Worm (Caenorhabditis elegans) whole organism, young adult: Measurements from ENCODE around the gene atic-1.
A peak's percentile ranks its signal among the peaks of the same experiment; 100 is the strongest.

ENCODE experiments used
- B0019.2 ChIP-seq: fragments of 200-800 bp; sonication (Bioruptor generic); conservative IDR thresholded peaks from 2 replicates; pipeline ENCODE4 v1.3.6; 2022; ENCODE audit warnings: missing genetic modification reagents, missing genetic modification characterization, missing compliant biosample characterization
- B0336.3 ChIP-seq: fragments of 200-800 bp; sonication (Bioruptor generic); IDR thresholded peaks from 2 replicates; pipeline ENCODE4 v1.3.6; 2022; ENCODE audit warnings: missing genetic modification characterization, missing compliant biosample characterization
- C06A6.2 ChIP-seq: fragments of 200-800 bp; sonication (Bioruptor generic); conservative IDR thresholded peaks from 2 replicates; pipeline ENCODE4 v1.3.6; 2022; ENCODE audit warnings: missing genetic modification characterization, missing compliant biosample characterization
- C17E4.6 ChIP-seq: fragments of 200-800 bp; sonication (Bioruptor generic); IDR thresholded peaks from 2 replicates; pipeline ENCODE4 v1.3.6; 2022; ENCODE audit warnings: missing genetic modification reagents, missing genetic modification characterization, missing compliant biosample characterization
- D2030.7 ChIP-seq: fragments of 200-800 bp; sonication (Bioruptor generic); IDR thresholded peaks from 2 replicates; pipeline ENCODE4 v1.3.6; 2022; ENCODE audit warnings: missing genetic modification reagents, missing genetic modification characterization, missing compliant biosample characterization
- F33H1.4 ChIP-seq: fragments of 200-800 bp; sonication (Bioruptor generic); IDR thresholded peaks from 2 replicates; pipeline ENCODE4 v1.3.6; 2022; ENCODE audit warnings: missing genetic modification reagents, missing genetic modification characterization, missing compliant biosample characterization
- K11D2.4 ChIP-seq: fragments of 200-800 bp; sonication (Bioruptor generic); IDR thresholded peaks from 2 replicates; pipeline ENCODE4 v1.3.6; 2022; ENCODE audit warnings: missing genetic modification reagents, missing genetic modification characterization, missing compliant biosample characterization
- Y53F4B.3 ChIP-seq: fragments of 200-800 bp; sonication (Bioruptor generic); IDR thresholded peaks from 2 replicates; pipeline ENCODE4 v1.3.6; 2022; ENCODE audit warnings: missing genetic modification reagents, missing genetic modification characterization, missing compliant biosample characterization
- Y53G8AR.9 ChIP-seq: fragments of 200-800 bp; sonication (Bioruptor generic); conservative IDR thresholded peaks from 2 replicates; pipeline ENCODE4 v1.3.6; 2022; ENCODE audit warnings: missing genetic modification reagents, missing genetic modification characterization, missing compliant biosample characterization
- Y79H2A.3 ChIP-seq: fragments of 200-800 bp; sonication (Bioruptor generic); conservative IDR thresholded peaks from 2 replicates; pipeline ENCODE4 v1.3.6; 2022; ENCODE audit warnings: missing genetic modification reagents, missing genetic modification characterization, missing compliant biosample characterization
- Y95B8A.8 ChIP-seq: fragments of 200-800 bp; sonication (Bioruptor generic); IDR thresholded peaks from 2 replicates; pipeline ENCODE4 v1.3.6; 2022; ENCODE audit warnings: missing genetic modification reagents, missing genetic modification characterization, missing compliant biosample characterization
- ZK185.1 ChIP-seq: sonication (generic microtip); optimal IDR thresholded peaks from 2 replicates; lab custom pipeline; 2016; ENCODE audit warnings: mild to moderate bottlenecking, missing genetic modification characterization, missing compliant biosample characterization; ENCODE audit not compliant: poor library complexity, severe bottlenecking
- aptf-2 ChIP-seq: fragments of 200-800 bp; sonication (Bioruptor generic); conservative IDR thresholded peaks from 2 replicates; pipeline ENCODE4 v1.3.6; 2022; ENCODE audit warnings: missing genetic modification reagents, missing genetic modification characterization, missing compliant biosample characterization
- athp-1 ChIP-seq: sonication (generic microtip); optimal IDR thresholded peaks from 2 replicates; lab custom pipeline; 2017; ENCODE audit warnings: mild to moderate bottlenecking, missing genetic modification characterization, missing compliant biosample characterization
- attf-5 ChIP-seq: fragments of 200-800 bp; sonication (Bioruptor generic); optimal IDR thresholded peaks from 2 replicates; lab custom pipeline; 2018; ENCODE audit warnings: mild to moderate bottlenecking, missing genetic modification characterization, missing compliant biosample characterization
- bed-2 ChIP-seq: fragments of 200-800 bp; sonication (Bioruptor generic); IDR thresholded peaks from 2 replicates; pipeline ENCODE4 v1.3.6; 2022; ENCODE audit warnings: missing genetic modification reagents, missing genetic modification characterization, missing compliant biosample characterization
- ceh-27 ChIP-seq: fragments of 200-800 bp; sonication (Bioruptor generic); optimal IDR thresholded peaks from 2 replicates; lab custom pipeline; 2018; ENCODE audit warnings: mild to moderate bottlenecking, missing genetic modification characterization, moderate library complexity, missing compliant biosample characterization
- ceh-40 ChIP-seq: fragments of 200-800 bp; sonication (Bioruptor generic); IDR thresholded peaks from 2 replicates; pipeline ENCODE4 v1.3.6; 2022; ENCODE audit warnings: missing genetic modification characterization, missing compliant biosample characterization
- ceh-91 ChIP-seq: fragments of 200-800 bp; sonication (Bioruptor generic); IDR thresholded peaks from 2 replicates; pipeline ENCODE4 v1.3.6; 2022; ENCODE audit warnings: missing genetic modification reagents, missing genetic modification characterization, missing compliant biosample characterization
- dox-1 ChIP-seq: fragments of 200-800 bp; sonication (Bioruptor generic); IDR thresholded peaks from 2 replicates; pipeline ENCODE4 v1.3.6; 2022; ENCODE audit warnings: missing genetic modification reagents, missing genetic modification characterization, missing compliant biosample characterization
- dpl-1 ChIP-seq: fragments of 150-350 bp; optimal IDR thresholded peaks from 2 replicates; lab custom pipeline; 2014; ENCODE audit warnings: missing biosample characterization, missing genetic modification reagents, missing genetic modification characterization
- efl-1 ChIP-seq: fragments of 150-350 bp; optimal IDR thresholded peaks from 2 replicates; lab custom pipeline; 2014; ENCODE audit warnings: missing biosample characterization, missing genetic modification reagents, missing genetic modification characterization
- egrh-3 ChIP-seq: fragments of 200-800 bp; sonication (Bioruptor generic); IDR thresholded peaks from 2 replicates; pipeline ENCODE4 v1.3.6; 2022; ENCODE audit warnings: missing genetic modification reagents, missing genetic modification characterization, missing compliant biosample characterization
- him-1 ChIP-seq: sonication (generic microtip); optimal IDR thresholded peaks from 2 replicates; lab custom pipeline; 2016; ENCODE audit warnings: missing genotype, missing genetic modification reagents, missing genetic modification characterization, missing compliant biosample characterization
- hmg-1.2 ChIP-seq: fragments of 200-800 bp; sonication (Bioruptor generic); IDR thresholded peaks from 2 replicates; pipeline ENCODE4 v1.3.6; 2022; ENCODE audit warnings: missing genetic modification reagents, missing genetic modification characterization, missing compliant biosample characterization
- hmg-20 ChIP-seq: fragments of 200-800 bp; sonication (Bioruptor generic); IDR thresholded peaks from 2 replicates; pipeline ENCODE4 v1.3.6; 2022; ENCODE audit warnings: missing genetic modification reagents, missing genetic modification characterization, missing compliant biosample characterization
- hsf-1 ChIP-seq: fragments of 200-800 bp; sonication (Bioruptor generic); IDR thresholded peaks from 2 replicates; pipeline ENCODE4 v1.3.6; 2022; ENCODE audit warnings: missing genetic modification reagents, missing genetic modification characterization, missing compliant biosample characterization
- let-526 ChIP-seq: fragments of 200-800 bp; sonication (Bioruptor generic); IDR thresholded peaks from 2 replicates; pipeline ENCODE4 v1.3.6; 2022; ENCODE audit warnings: missing genetic modification reagents, missing genetic modification characterization, missing compliant biosample characterization
- let-607 ChIP-seq, 2 experiments: fragments of 200-800 bp in 1 of 2; sonication (Bioruptor generic) in 1 of 2; sonication (generic microtip) in 1 of 2; optimal IDR thresholded peaks; 2 replicates each; lab custom pipeline; 2016 to 2018; ENCODE audit warnings: mild to moderate bottlenecking in 2 of 2, missing compliant biosample characterization in 2 of 2, missing genetic modification characterization in 2 of 2, moderate library complexity in 2 of 2, missing genotype in 1 of 2
- lin-26 ChIP-seq: fragments of 200-800 bp; sonication (Bioruptor generic); IDR thresholded peaks from 2 replicates; pipeline ENCODE4 v1.3.6; 2022; ENCODE audit warnings: missing genetic modification reagents, missing genetic modification characterization, missing compliant biosample characterization
- lin-35 ChIP-seq, 3 experiments: fragments of 150-350 bp in 2 of 3; sonication (generic microtip) in 1 of 3; optimal IDR thresholded peaks; 2 replicates each; lab custom pipeline; 2014 to 2018; ENCODE audit warnings: missing biosample characterization in 3 of 3, missing genetic modification characterization in 3 of 3, missing genetic modification reagents in 3 of 3
- lin-40 ChIP-seq: sonication (generic microtip); optimal IDR thresholded peaks from 2 replicates; lab custom pipeline; 2016; ENCODE audit warnings: missing genetic modification characterization, mild to moderate bottlenecking, missing compliant biosample characterization, missing genotype, missing genetic modification reagents
- lin-54 ChIP-seq: fragments of 200-800 bp; sonication (Bioruptor generic); optimal IDR thresholded peaks from 2 replicates; lab custom pipeline; 2018; ENCODE audit warnings: mild to moderate bottlenecking, missing genetic modification characterization, missing compliant biosample characterization
- lir-1 ChIP-seq: fragments of 200-800 bp; sonication (Bioruptor generic); conservative IDR thresholded peaks from 2 replicates; pipeline ENCODE4 v1.3.6; 2022; ENCODE audit warnings: missing genetic modification reagents, missing genetic modification characterization, missing compliant biosample characterization
- lsl-1 ChIP-seq: fragments of 200-800 bp; sonication (Bioruptor generic); optimal IDR thresholded peaks from 2 replicates; lab custom pipeline; 2018; ENCODE audit warnings: mild to moderate bottlenecking, missing genetic modification characterization, moderate library complexity, missing compliant biosample characterization
- madf-3 ChIP-seq: fragments of 200-800 bp; sonication (Bioruptor generic); IDR thresholded peaks from 2 replicates; pipeline ENCODE4 v1.3.6; 2022; ENCODE audit warnings: missing genetic modification reagents, missing genetic modification characterization, missing compliant biosample characterization
- madf-8 ChIP-seq: fragments of 200-800 bp; sonication (Bioruptor generic); conservative IDR thresholded peaks from 2 replicates; pipeline ENCODE4 v1.3.6; 2022; ENCODE audit warnings: missing genetic modification reagents, missing genetic modification characterization, missing compliant biosample characterization
- mcd-1 ChIP-seq: fragments of 200-800 bp; sonication (Bioruptor generic); IDR thresholded peaks from 2 replicates; pipeline ENCODE4 v1.3.6; 2022; ENCODE audit warnings: missing genetic modification reagents, missing genetic modification characterization, missing compliant biosample characterization
- nfyb-1 ChIP-seq: fragments of 200-800 bp; sonication (Bioruptor generic); IDR thresholded peaks from 2 replicates; pipeline ENCODE4 v1.3.6; 2022; ENCODE audit warnings: missing genetic modification reagents, missing genetic modification characterization, missing compliant biosample characterization
- rcor-1 ChIP-seq: fragments of 200-800 bp; sonication (Bioruptor generic); IDR thresholded peaks from 2 replicates; pipeline ENCODE4 v1.3.6; 2022; ENCODE audit warnings: missing genetic modification reagents, missing genetic modification characterization, missing compliant biosample characterization
- snpc-3.4 ChIP-seq: sonication (generic microtip); optimal IDR thresholded peaks from 2 replicates; lab custom pipeline; 2017; ENCODE audit warnings: missing genetic modification characterization, mild to moderate bottlenecking, missing compliant biosample characterization, antibody characterized with exemption, moderate library complexity, missing genotype, missing genetic modification reagents
- tbp1 ChIP-seq: fragments of 200-800 bp; sonication (Bioruptor generic); optimal IDR thresholded peaks from 2 replicates; lab custom pipeline; 2018; ENCODE audit warnings: mild to moderate bottlenecking, missing genetic modification characterization, missing compliant biosample characterization
- xnd-1 ChIP-seq: sonication (generic microtip); optimal IDR thresholded peaks from 2 replicates; lab custom pipeline; 2016; ENCODE audit warnings: missing genotype, missing genetic modification reagents, missing genetic modification characterization, missing compliant biosample characterization
- ztf-18 ChIP-seq: sonication (generic microtip); optimal IDR thresholded peaks from 2 replicates; lab custom pipeline; 2016; ENCODE audit warnings: missing genotype, mild to moderate bottlenecking, missing genetic modification characterization, missing compliant biosample characterization
- ztf-25 ChIP-seq: fragments of 200-800 bp; sonication (Bioruptor generic); IDR thresholded peaks from 2 replicates; pipeline ENCODE4 v1.3.6; 2022; ENCODE audit warnings: missing genetic modification reagents, missing genetic modification characterization, missing compliant biosample characterization
- ztf-26 ChIP-seq: sonication (generic microtip); optimal IDR thresholded peaks from 2 replicates; lab custom pipeline; 2017; ENCODE audit warnings: missing genetic modification characterization, missing compliant biosample characterization
- ztf-28 ChIP-seq: fragments of 200-800 bp; sonication (Bioruptor generic); IDR thresholded peaks from 2 replicates; pipeline ENCODE4 v1.3.6; 2022; ENCODE audit warnings: missing genetic modification reagents, missing genetic modification characterization, missing compliant biosample characterization

Gene atic-1

DNA sequence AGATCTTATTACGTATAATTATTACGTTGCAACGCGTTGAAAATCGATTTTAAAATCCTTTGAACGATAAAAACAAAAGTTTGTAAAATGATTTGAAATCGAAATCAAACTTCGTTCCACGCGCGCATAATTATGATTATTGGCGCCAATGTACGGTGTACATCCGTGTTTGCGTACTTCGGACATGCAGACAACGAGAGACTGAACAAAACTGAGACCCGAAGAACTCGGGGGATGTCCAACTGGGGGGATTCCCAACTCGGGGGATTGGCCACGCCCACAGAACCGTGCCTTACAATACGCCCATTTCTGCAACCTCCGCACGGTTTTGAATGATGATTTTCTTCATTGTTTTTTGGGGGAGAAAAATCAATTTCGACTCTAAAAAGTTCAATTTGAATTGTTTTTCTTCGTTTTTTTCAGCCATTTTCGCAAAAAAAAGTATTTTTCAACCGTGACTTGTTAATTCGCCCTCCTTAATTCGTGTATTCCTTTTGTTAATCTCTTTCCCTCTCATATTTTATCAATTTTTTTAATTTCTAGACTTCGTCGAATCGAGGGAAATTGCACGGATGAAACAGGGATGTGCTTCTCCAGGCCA lies 65.2 kb downstream of the atic-1 start, which contains the start of gene F20D12.12:
F20D12.12 (plus strand) TSS at position 542 of the 601 bp plus-strand sequence.
- peak; percentile 94 for TF ChIP-seq attf-5 (GFP tag; lab: Kevin White, UChicago)
- TF ChIP-seq let-607 (tag; optimal IDR thresholded peaks at IDR 0.05; lab: Kevin White, UChicago) = peak in 1 of 2 experiments; percentile 47
- TF ChIP-seq madf-3 (GFP tag; lab: Robert Waterston, UW) = peak; percentile 90
- TF ChIP-seq D2030.7 (GFP tag; lab: Robert Waterston, UW) = peak; percentile 99
- peak; percentile 91 for TF ChIP-seq madf-8
- peak; percentile 88 for TF ChIP-seq Y53G8AR.9
- peak; percentile 97 for TF ChIP-seq aptf-2 (GFP tag; lab: Robert Waterston, UW)
- peak; percentile 97 for TF ChIP-seq dox-1 (GFP tag; lab: Robert Waterston, UW)
- peak; percentile 96 for TF ChIP-seq B0019.2 (GFP tag; lab: Robert Waterston, UW)
- peak; percentile 84 for TF ChIP-seq lin-26 (GFP tag; lab: Robert Waterston, UW)
- TF ChIP-seq F33H1.4 (GFP tag; lab: Robert Waterston, UW) = peak; percentile 88
- TF ChIP-seq xnd-1 = peak; percentile 69
- peak; percentile 96 for TF ChIP-seq rcor-1 (GFP tag; lab: Robert Waterston, UW)
- TF ChIP-seq K11D2.4 (GFP tag; lab: Robert Waterston, UW) = peak; percentile 91
- TF ChIP-seq ZK185.1 (tag; lab: Kevin White, UChicago) = peak; percentile 51
- TF ChIP-seq tbp1 (GFP tag; lab: Kevin White, UChicago) = peak; percentile 59
- TF ChIP-seq Y79H2A.3 (GFP tag; lab: Robert Waterston, UW) = peak; percentile 90
- TF ChIP-seq C17E4.6 (GFP tag; lab: Robert Waterston, UW) = peak; percentile 76
- peak; percentile 83 for TF ChIP-seq egrh-3
- peak; percentile 88 for TF ChIP-seq C06A6.2 (GFP tag; lab: Robert Waterston, UW)
- peak; percentile 91 for TF ChIP-seq bed-2 (GFP tag; lab: Robert Waterston, UW)
- peak; percentile 67 for TF ChIP-seq dpl-1 (GFP tag; lab: Kevin White, UChicago)
- peak; percentile 64 for TF ChIP-seq snpc-3.4 (tag; lab: Kevin White, UChicago)
- peak; percentile 83 for TF ChIP-seq ceh-27 (GFP tag; lab: Kevin White, UChicago)
- TF ChIP-seq him-1 = peak; percentile 23
- TF ChIP-seq hsf-1 = peak; percentile 88
- peak; percentile 53; the same call in 1 of the 2 replicates for TF ChIP-seq Y53F4B.3
- TF ChIP-seq mcd-1 (GFP tag; lab: Robert Waterston, UW) = peak; percentile 88
- TF ChIP-seq lin-35 (GFP tag; optimal IDR thresholded peaks at IDR 0.05; lab: Kevin White, UChicago) = peak in 2 of 3 experiments; percentile 25 to 50
- TF ChIP-seq efl-1 (GFP tag; lab: Kevin White, UChicago) = peak; percentile 92
- peak; percentile 96 for TF ChIP-seq nfyb-1 (GFP tag; lab: Robert Waterston, UW)
- peak; percentile 71 for TF ChIP-seq lin-40 (tag; lab: Kevin White, UChicago)
- peak; percentile 71; the same call in 1 of the 2 replicates for TF ChIP-seq let-526 (GFP tag; lab: Robert Waterston, UW)
- TF ChIP-seq hmg-1.2 (GFP tag; lab: Robert Waterston, UW) = peak; percentile 85
- TF ChIP-seq ceh-40 = 0 out of 2 replicates have a peak, but pooled peaks have one; percentile 40
- TF ChIP-seq Y95B8A.8 (GFP tag; lab: Robert Waterston, UW) = peak; percentile 97
- peak; percentile 60 for TF ChIP-seq B0336.3 (GFP tag; lab: Robert Waterston, UW)
- peak; percentile 72 for TF ChIP-seq lir-1 (GFP tag; lab: Robert Waterston, UW)
- peak; percentile 23 for TF ChIP-seq ztf-26 (tag; lab: Kevin White, UChicago)
- peak; percentile 87 for TF ChIP-seq lsl-1
- peak; percentile 78 for TF ChIP-seq lin-54 (GFP tag; lab: Kevin White, UChicago)
- TF ChIP-seq ztf-25 = peak; percentile 92
- peak; percentile 65 for TF ChIP-seq athp-1 (tag; lab: Kevin White, UChicago)
- peak; percentile 27; the same call in 1 of the 2 replicates for TF ChIP-seq hmg-20 (GFP tag; lab: Robert Waterston, UW)
- TF ChIP-seq ztf-28 (GFP tag; lab: Robert Waterston, UW) = peak; percentile 98
- peak; percentile 97 for TF ChIP-seq ceh-91 (GFP tag; lab: Robert Waterston, UW)
- peak; percentile 38 for TF ChIP-seq ztf-18 (tag; lab: Kevin White, UChicago)
